Fruit fly (Drosophila melanogaster) whole organism, wandering third instar larva: ENCODE data around the gene CG17328.

Source experiments
- Abd-B ChIP-seq: fragments of >200 bp; optimal IDR thresholded peaks from 2 replicates; lab custom pipeline; 2017; ENCODE audit warnings: missing biosample characterization, missing genetic modification characterization
- Dif ChIP-seq: fragments of 200-275, 200-300 bp; sonication (Bioruptor generic); optimal IDR thresholded peaks from 2 replicates; lab custom pipeline; 2018; ENCODE audit warnings: missing biosample characterization, missing genetic modification characterization; ENCODE audit not compliant: partially characterized antibody
- Sp1 ChIP-seq: fragments of 200-800 bp; sonication (Bioruptor generic); optimal IDR thresholded peaks from 3 replicates; lab custom pipeline; 2019; ENCODE audit warnings: missing biosample characterization, mild to moderate bottlenecking, missing genetic modification characterization, moderate library complexity
- foxo ChIP-seq, 2 experiments: fragments of 200-800 bp; sonication (Bioruptor generic); optimal IDR thresholded peaks; 2 replicates in 1 of 2; 3 replicates in 1 of 2; lab custom pipeline; 2016 to 2017; ENCODE audit warnings: missing biosample characterization in 2 of 2, missing genetic modification characterization in 2 of 2
- fru ChIP-seq: fragments of 200-800 bp; sonication (Bioruptor generic); optimal IDR thresholded peaks from 3 replicates; lab custom pipeline; 2016; ENCODE audit warnings: missing biosample characterization, mild to moderate bottlenecking, missing genetic modification characterization
- pan ChIP-seq: fragments of >200 bp; optimal IDR thresholded peaks from 2 replicates; lab custom pipeline; 2017
- psq ChIP-seq: fragments of 200-800 bp; sonication (Bioruptor generic); optimal IDR thresholded peaks from 3 replicates; lab custom pipeline; 2017; ENCODE audit warnings: missing biosample characterization, mild to moderate bottlenecking, missing genetic modification characterization, moderate library complexity
- sage ChIP-seq: fragments of 200-800 bp; sonication (Bioruptor generic); optimal IDR thresholded peaks from 2 replicates; lab custom pipeline; 2016; ENCODE audit warnings: missing biosample characterization, mild to moderate bottlenecking, missing genetic modification characterization
- usp ChIP-seq: fragments of >200 bp; optimal IDR thresholded peaks from 2 replicates; lab custom pipeline; 2017; ENCODE audit warnings: missing biosample characterization, missing genetic modification characterization

dm6 chr2L:16272730-16273129 lies 27.0 kb upstream of the CG17328 start:
- TF ChIP-seq Abd-B (GFP tag; lab: Kevin White, UChicago) (no peak), sage (GFP tag; lab: Kevin White, UChicago) (peak; percentile 40), foxo (GFP tag; optimal IDR thresholded peaks at IDR 0.05; lab: Kevin White, UChicago) (peak in 1 of 2 experiments; percentile 10), psq (GFP tag; lab: Kevin White, UChicago) (peak; percentile 13), fru (GFP tag; lab: Kevin White, UChicago) (peak; percentile 48), usp (GFP tag; lab: Kevin White, UChicago) (no peak), Sp1 (GFP tag; lab: Kevin White, UChicago) (peak; percentile 14), Dif (GFP tag; lab: Kevin White, UChicago) (no peak), pan (lab: Kevin White, UChicago) (no peak)
